Worm (Caenorhabditis elegans) whole organism, L3 larva: ENCODE measurements around the gene rpl-37.

Source experiments
- nhr-11 ChIP-seq: fragments of 150-350 bp; optimal IDR thresholded peaks from 2 replicates; lab custom pipeline; 2014; ENCODE audit warnings: missing biosample characterization, missing genetic modification characterization
- nhr-25 ChIP-seq: sonication (generic microtip); optimal IDR thresholded peaks from 2 replicates; lab custom pipeline; 2017; ENCODE audit warnings: missing biosample characterization, missing genetic modification characterization

- no peak for TF ChIP-seq nhr-11 (tag; lab: Kevin White, UChicago)
- no peak for TF ChIP-seq nhr-25
Observed at ce11 chrIII:3562276-3562675, 33.8 kb downstream of the rpl-37 start.
